Worm (Caenorhabditis elegans) whole organism, young adult: ENCODE measurements around the gene unc-58.
A peak's percentile ranks its signal among the peaks of the same experiment; 100 is the strongest.

Source experiments
- F33H1.4 ChIP-seq: fragments of 200-800 bp; sonication (Bioruptor generic); IDR thresholded peaks from 2 replicates; pipeline ENCODE4 v1.3.6; 2022; ENCODE audit warnings: missing genetic modification reagents, missing genetic modification characterization, missing compliant biosample characterization
- F37B4.10 ChIP-seq: fragments of 200-800 bp; sonication (Bioruptor generic); IDR thresholded peaks from 2 replicates; pipeline ENCODE4 v1.3.6; 2022; ENCODE audit warnings: missing genetic modification characterization, missing compliant biosample characterization
- F57A8.1 ChIP-seq: fragments of 200-800 bp; sonication (Bioruptor generic); optimal IDR thresholded peaks from 2 replicates; lab custom pipeline; 2018; ENCODE audit warnings: mild to moderate bottlenecking, missing genetic modification characterization, moderate library complexity, missing compliant biosample characterization
- Y95B8A.8 ChIP-seq: fragments of 200-800 bp; sonication (Bioruptor generic); IDR thresholded peaks from 2 replicates; pipeline ENCODE4 v1.3.6; 2022; ENCODE audit warnings: missing genetic modification reagents, missing genetic modification characterization, missing compliant biosample characterization
- akir-1 ChIP-seq: fragments of 200-800 bp; sonication (Bioruptor generic); optimal IDR thresholded peaks from 2 replicates; lab custom pipeline; 2018; ENCODE audit warnings: mild to moderate bottlenecking, missing genetic modification characterization, moderate library complexity, missing compliant biosample characterization
- ama-1 ChIP-seq, 3 experiments: fragments of 150-350 bp in 1 of 3; sonication (generic microtip) in 2 of 3; optimal IDR thresholded peaks; 2 replicates each; lab custom pipeline; 2014 to 2018; ENCODE audit warnings: missing biosample characterization in 2 of 3, missing genetic modification characterization in 2 of 3, missing genetic modification reagents in 2 of 3
- atf-7 ChIP-seq: sonication (generic microtip); optimal IDR thresholded peaks from 2 replicates; lab custom pipeline; 2017; ENCODE audit warnings: mild to moderate bottlenecking, missing genetic modification characterization, missing compliant biosample characterization
- attf-6 ChIP-seq: fragments of 200-800 bp; sonication (Bioruptor generic); IDR thresholded peaks from 2 replicates; pipeline ENCODE4 v1.3.6; 2022; ENCODE audit warnings: missing genetic modification reagents, missing genetic modification characterization, missing compliant biosample characterization
- bed-1 ChIP-seq: fragments of 200-800 bp; sonication (Bioruptor generic); IDR thresholded peaks from 2 replicates; pipeline ENCODE4 v1.3.6; 2022; ENCODE audit warnings: missing genetic modification reagents, missing genetic modification characterization, missing compliant biosample characterization
- ccch-3 ChIP-seq: fragments of 200-800 bp; sonication (Bioruptor generic); optimal IDR thresholded peaks from 2 replicates; lab custom pipeline; 2018; ENCODE audit warnings: mild to moderate bottlenecking, missing genetic modification characterization, missing compliant biosample characterization
- cebp-2 ChIP-seq: fragments of 200-800 bp; sonication (Bioruptor generic); IDR thresholded peaks from 2 replicates; pipeline ENCODE4 v1.3.6; 2022; ENCODE audit warnings: missing genetic modification characterization, missing compliant biosample characterization
- ceh-27 ChIP-seq: fragments of 200-800 bp; sonication (Bioruptor generic); optimal IDR thresholded peaks from 2 replicates; lab custom pipeline; 2018; ENCODE audit warnings: mild to moderate bottlenecking, missing genetic modification characterization, moderate library complexity, missing compliant biosample characterization
- ceh-91 ChIP-seq: fragments of 200-800 bp; sonication (Bioruptor generic); IDR thresholded peaks from 2 replicates; pipeline ENCODE4 v1.3.6; 2022; ENCODE audit warnings: missing genetic modification reagents, missing genetic modification characterization, missing compliant biosample characterization
- die-1 ChIP-seq: sonication (generic microtip); optimal IDR thresholded peaks from 2 replicates; lab custom pipeline; 2016; ENCODE audit warnings: missing genotype, mild to moderate bottlenecking, missing genetic modification characterization, missing compliant biosample characterization
- dox-1 ChIP-seq: fragments of 200-800 bp; sonication (Bioruptor generic); IDR thresholded peaks from 2 replicates; pipeline ENCODE4 v1.3.6; 2022; ENCODE audit warnings: missing genetic modification reagents, missing genetic modification characterization, missing compliant biosample characterization
- dpff-1 ChIP-seq: sonication (generic microtip); optimal IDR thresholded peaks from 2 replicates; lab custom pipeline; 2017; ENCODE audit warnings: mild to moderate bottlenecking, missing genetic modification characterization, missing compliant biosample characterization
- dpl-1 ChIP-seq: fragments of 150-350 bp; optimal IDR thresholded peaks from 2 replicates; lab custom pipeline; 2014; ENCODE audit warnings: missing biosample characterization, missing genetic modification reagents, missing genetic modification characterization
- egrh-3 ChIP-seq: fragments of 200-800 bp; sonication (Bioruptor generic); IDR thresholded peaks from 2 replicates; pipeline ENCODE4 v1.3.6; 2022; ENCODE audit warnings: missing genetic modification reagents, missing genetic modification characterization, missing compliant biosample characterization
- hmg-1.2 ChIP-seq: fragments of 200-800 bp; sonication (Bioruptor generic); IDR thresholded peaks from 2 replicates; pipeline ENCODE4 v1.3.6; 2022; ENCODE audit warnings: missing genetic modification reagents, missing genetic modification characterization, missing compliant biosample characterization
- lin-35 ChIP-seq, 3 experiments: fragments of 150-350 bp in 2 of 3; sonication (generic microtip) in 1 of 3; optimal IDR thresholded peaks; 2 replicates each; lab custom pipeline; 2014 to 2018; ENCODE audit warnings: missing biosample characterization in 3 of 3, missing genetic modification characterization in 3 of 3, missing genetic modification reagents in 3 of 3
- lin-40 ChIP-seq: sonication (generic microtip); optimal IDR thresholded peaks from 2 replicates; lab custom pipeline; 2016; ENCODE audit warnings: missing genetic modification characterization, mild to moderate bottlenecking, missing compliant biosample characterization, missing genotype, missing genetic modification reagents
- madf-10 ChIP-seq: sonication (generic microtip); optimal IDR thresholded peaks from 2 replicates; lab custom pipeline; 2016; ENCODE audit warnings: mild to moderate bottlenecking, missing genetic modification characterization, missing compliant biosample characterization
- mcd-1 ChIP-seq: fragments of 200-800 bp; sonication (Bioruptor generic); IDR thresholded peaks from 2 replicates; pipeline ENCODE4 v1.3.6; 2022; ENCODE audit warnings: missing genetic modification reagents, missing genetic modification characterization, missing compliant biosample characterization
- mes-4 ChIP-seq: sonication (generic microtip); optimal IDR thresholded peaks from 2 replicates; lab custom pipeline; 2016; ENCODE audit warnings: missing genotype, missing genetic modification characterization, missing compliant biosample characterization
- nhr-120 ChIP-seq: fragments of 200-800 bp; sonication (Bioruptor generic); IDR thresholded peaks from 2 replicates; pipeline ENCODE4 v1.3.6; 2022; ENCODE audit warnings: missing genetic modification characterization, missing compliant biosample characterization
- sdz-38 ChIP-seq: sonication (generic microtip); optimal IDR thresholded peaks from 2 replicates; lab custom pipeline; 2016; ENCODE audit warnings: missing genotype, missing genetic modification characterization, missing compliant biosample characterization
- snpc-1.3 ChIP-seq: sonication (generic microtip); optimal IDR thresholded peaks from 2 replicates; lab custom pipeline; 2017; ENCODE audit warnings: missing genetic modification characterization, mild to moderate bottlenecking, missing compliant biosample characterization, antibody characterized with exemption, moderate library complexity, missing genotype, missing genetic modification reagents; ENCODE audit not compliant: insufficient read depth
- sptf-2 ChIP-seq: fragments of 200-800 bp; sonication (Bioruptor generic); optimal IDR thresholded peaks from 2 replicates; lab custom pipeline; 2018; ENCODE audit warnings: mild to moderate bottlenecking, missing genetic modification characterization, missing compliant biosample characterization
- xnd-1 ChIP-seq: sonication (generic microtip); optimal IDR thresholded peaks from 2 replicates; lab custom pipeline; 2016; ENCODE audit warnings: missing genotype, missing genetic modification reagents, missing genetic modification characterization, missing compliant biosample characterization
- zfh-2 ChIP-seq: fragments of 200-800 bp; sonication (Bioruptor generic); conservative IDR thresholded peaks from 2 replicates; pipeline ENCODE4 v1.3.6; 2022; ENCODE audit warnings: missing genetic modification reagents, missing genetic modification characterization, missing compliant biosample characterization
- ztf-18 ChIP-seq: sonication (generic microtip); optimal IDR thresholded peaks from 2 replicates; lab custom pipeline; 2016; ENCODE audit warnings: missing genotype, mild to moderate bottlenecking, missing genetic modification characterization, missing compliant biosample characterization
- ztf-25 ChIP-seq: fragments of 200-800 bp; sonication (Bioruptor generic); IDR thresholded peaks from 2 replicates; pipeline ENCODE4 v1.3.6; 2022; ENCODE audit warnings: missing genetic modification reagents, missing genetic modification characterization, missing compliant biosample characterization
- ztf-3 ChIP-seq: fragments of 200-800 bp; sonication (Bioruptor generic); optimal IDR thresholded peaks from 2 replicates; lab custom pipeline; 2018; ENCODE audit warnings: mild to moderate bottlenecking, missing genetic modification characterization, missing compliant biosample characterization
- ztf-6 ChIP-seq: fragments of 200-800 bp; sonication (Bioruptor generic); IDR thresholded peaks from 2 replicates; pipeline ENCODE4 v1.3.6; 2022; ENCODE audit warnings: missing genetic modification reagents, missing genetic modification characterization, missing compliant biosample characterization

The unc-58 gene

ce11 chrX:10079230-10079629 is 53.8 kb downstream of the unc-58 start:
- TF ChIP-seq attf-6 (GFP tag; lab: Robert Waterston, UW) (no peak), zfh-2 (GFP tag; lab: Robert Waterston, UW) (peak; percentile 55)

DNA sequence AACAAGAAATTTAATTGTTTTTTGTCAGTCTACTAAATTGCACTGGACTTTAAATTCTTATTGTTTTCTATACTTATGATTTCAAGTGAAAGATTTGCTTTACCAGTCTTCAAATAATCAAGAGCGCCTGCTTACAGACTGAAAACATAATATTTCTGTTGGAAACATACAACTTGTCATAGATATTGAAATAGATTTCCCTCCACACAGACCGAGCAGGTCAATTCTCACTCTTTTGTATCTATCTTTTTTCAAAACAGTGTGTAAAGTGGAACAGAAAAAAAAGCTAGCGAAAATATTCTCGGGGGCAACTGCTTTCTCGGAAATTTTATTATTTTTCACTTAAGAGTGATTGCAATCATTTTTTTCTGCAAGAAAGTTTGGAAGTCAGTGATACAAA is 54.3 kb downstream of the unc-58 start:
- no peak for TF ChIP-seq sptf-2 (GFP tag; lab: Kevin White, UChicago)
- TF ChIP-seq ceh-91 (GFP tag; lab: Robert Waterston, UW) = no peak
- TF ChIP-seq ztf-6 (GFP tag; lab: Robert Waterston, UW) = no peak
- no peak for TF ChIP-seq xnd-1 (tag; lab: Kevin White, UChicago)

- no peak for TF ChIP-seq F33H1.4 (GFP tag; lab: Robert Waterston, UW)
- TF ChIP-seq zfh-2 (GFP tag; lab: Robert Waterston, UW) = peak; percentile 94
- no peak for TF ChIP-seq die-1 (tag; lab: Kevin White, UChicago)
- no peak for TF ChIP-seq ama-1 (optimal IDR thresholded peaks at IDR 0.05; lab: Kevin White, UChicago)
- TF ChIP-seq ama-1 (GFP tag; optimal IDR thresholded peaks at IDR 0.05; lab: Kevin White, UChicago) = no peak
- no peak for TF ChIP-seq dpff-1
- TF ChIP-seq ceh-27 (GFP tag; lab: Kevin White, UChicago) = no peak
- TF ChIP-seq ccch-3 (GFP tag; lab: Kevin White, UChicago) = no peak
- peak; percentile 96 for TF ChIP-seq egrh-3 (GFP tag; lab: Robert Waterston, UW)
- TF ChIP-seq dox-1 (GFP tag; lab: Robert Waterston, UW) = peak; percentile 43; the same call in 1 of the 2 replicates
- no peak for TF ChIP-seq ztf-18 (tag; lab: Kevin White, UChicago)
- 0 out of 2 replicates have a peak, but pooled peaks have one; percentile 60 for TF ChIP-seq F37B4.10 (GFP tag; lab: Robert Waterston, UW)
- peak; percentile 0 for TF ChIP-seq mes-4
- TF ChIP-seq sdz-38 (tag; lab: Kevin White, UChicago) = no peak
- TF ChIP-seq, all 124 proteins: peak for 5
These were observed 54.9 kb downstream of the unc-58 start for ce11 chrX:10078089-10078488.

DNA sequence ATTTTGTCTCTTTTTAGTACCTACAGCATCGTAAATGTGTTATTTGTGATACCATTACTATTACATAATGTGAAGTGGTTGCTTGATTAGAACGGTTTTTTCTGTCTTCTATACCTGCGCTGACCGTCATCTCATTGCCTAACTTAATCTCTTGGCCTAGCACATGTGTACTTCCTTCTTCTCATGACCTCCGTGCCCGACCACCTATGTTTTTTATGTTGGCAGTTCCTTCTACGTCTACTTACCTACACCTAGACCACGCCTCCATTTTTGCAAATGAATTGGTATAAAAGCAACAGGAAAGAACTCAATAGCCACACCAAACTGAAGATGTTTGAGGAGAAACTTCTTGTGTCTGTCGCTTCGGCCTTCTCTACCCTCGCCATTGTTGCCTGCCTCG is 55.7 kb downstream of the unc-58 start, which contains the start of gene col-176:
Gene col-176 (plus strand): TSS at position 301 of the 400 bp plus-strand sequence.
- TF ChIP-seq ztf-3 (GFP tag; lab: Kevin White, UChicago) (no peak), Y95B8A.8 (GFP tag; lab: Robert Waterston, UW) (no peak), atf-7 (tag; lab: Kevin White, UChicago) (no peak), F57A8.1 (GFP tag; lab: Kevin White, UChicago) (no peak), akir-1 (GFP tag; lab: Kevin White, UChicago) (no peak), hmg-1.2 (GFP tag; lab: Robert Waterston, UW) (no peak), snpc-1.3 (tag; lab: Kevin White, UChicago) (no peak), sptf-2 (GFP tag; lab: Kevin White, UChicago) (no peak), bed-1 (GFP tag; lab: Robert Waterston, UW) (no peak), nhr-120 (no peak), madf-10 (tag; lab: Kevin White, UChicago) (no peak), dpff-1 (no peak), mcd-1 (GFP tag; lab: Robert Waterston, UW) (no peak), lin-35 (GFP tag; optimal IDR thresholded peaks at IDR 0.05; lab: Kevin White, UChicago) (no peak), dpl-1 (GFP tag; lab: Kevin White, UChicago) (no peak), ztf-25 (GFP tag; lab: Robert Waterston, UW) (no peak)

DNA sequence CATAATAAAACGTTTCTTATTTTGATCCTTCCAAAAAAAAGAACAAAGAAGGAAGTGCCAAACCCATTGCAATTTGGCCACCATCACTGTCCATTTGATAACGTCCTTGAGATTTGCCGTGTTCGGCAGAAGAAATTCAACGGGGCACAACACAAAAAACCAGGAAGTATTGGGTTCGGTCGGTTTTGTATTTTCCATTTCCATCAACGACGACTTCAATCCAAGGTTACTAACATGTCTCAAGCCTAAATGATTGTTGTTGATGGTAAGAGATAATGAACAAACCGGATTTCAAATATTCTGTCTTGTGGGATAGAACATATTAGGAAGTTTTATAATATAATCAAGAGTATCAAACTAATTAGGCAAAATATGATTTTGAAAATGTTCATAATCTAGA is 56.6 kb downstream of the unc-58 start:
- TF ChIP-seq cebp-2 = no peak
- TF ChIP-seq lin-40 (tag; lab: Kevin White, UChicago) = no peak
